Fruit fly (Drosophila melanogaster) whole organism, prepupa: ENCODE results near the gene CG42375.

Experiments
- Blimp-1 ChIP-seq: fragments of 200-800 bp; sonication (Bioruptor generic); optimal IDR thresholded peaks from 3 replicates; lab custom pipeline; 2017; ENCODE audit warnings: missing biosample characterization, missing genetic modification characterization, mild to moderate bottlenecking, moderate library complexity, missing genetic modification reagents
- CG10631 ChIP-seq: fragments of 200-800 bp; sonication (Bioruptor generic); optimal IDR thresholded peaks from 2 replicates; lab custom pipeline; 2016; ENCODE audit warnings: missing biosample characterization, missing genetic modification characterization
- CG15336 ChIP-seq: fragments of 200-800 bp; sonication (Bioruptor generic); IDR thresholded peaks from 2 replicates; pipeline ENCODE4 v1.3.6; 2022; ENCODE audit warnings: missing biosample characterization, missing genetic modification characterization
- CG6163 ChIP-seq: fragments of 200-800 bp; sonication (Bioruptor generic); IDR thresholded peaks from 3 replicates; pipeline ENCODE4 v1.3.6; 2022; ENCODE audit warnings: missing biosample characterization, missing genetic modification characterization
- Hr39 ChIP-seq: fragments of 200-800 bp; sonication (Bioruptor generic); optimal IDR thresholded peaks from 2 replicates; lab custom pipeline; 2016; ENCODE audit warnings: missing biosample characterization, missing genetic modification characterization
- OdsH ChIP-seq: fragments of 200-800 bp; sonication (Bioruptor generic); optimal IDR thresholded peaks from 3 replicates; lab custom pipeline; 2016; ENCODE audit warnings: missing biosample characterization, missing genetic modification characterization
- Sox14 ChIP-seq: fragments of 200-800 bp; sonication (Bioruptor generic); optimal IDR thresholded peaks from 3 replicates; lab custom pipeline; 2016; ENCODE audit warnings: missing biosample characterization, missing genetic modification characterization
- Sox15 ChIP-seq: fragments of 200-800 bp; sonication (Bioruptor generic); optimal IDR thresholded peaks from 3 replicates; lab custom pipeline; 2016; ENCODE audit warnings: missing biosample characterization, missing genetic modification characterization
- acj6 ChIP-seq: fragments of 200-800 bp; sonication (Bioruptor generic); optimal IDR thresholded peaks from 3 replicates; lab custom pipeline; 2016; ENCODE audit warnings: missing biosample characterization, missing genetic modification characterization
- dsx ChIP-seq: fragments of 200-800 bp; optimal IDR thresholded peaks from 3 replicates; lab custom pipeline; 2019; ENCODE audit warnings: missing biosample characterization, mild to moderate bottlenecking, missing genetic modification characterization, moderate library complexity; ENCODE audit not compliant: poor library complexity, severe bottlenecking
- fd59A ChIP-seq: fragments of 200-800 bp; sonication (Bioruptor generic); optimal IDR thresholded peaks from 2 replicates; lab custom pipeline; 2017; ENCODE audit warnings: missing biosample characterization, mild to moderate bottlenecking, missing genetic modification characterization, missing genetic modification reagents
- fd85E ChIP-seq: fragments of 200-800 bp; sonication (Bioruptor generic); optimal IDR thresholded peaks from 3 replicates; lab custom pipeline; 2016; ENCODE audit warnings: missing biosample characterization, missing genetic modification characterization
- net ChIP-seq: fragments of 200-800 bp; sonication (Bioruptor generic); optimal IDR thresholded peaks from 3 replicates; lab custom pipeline; 2016; ENCODE audit warnings: missing biosample characterization, missing genetic modification characterization

DNA sequence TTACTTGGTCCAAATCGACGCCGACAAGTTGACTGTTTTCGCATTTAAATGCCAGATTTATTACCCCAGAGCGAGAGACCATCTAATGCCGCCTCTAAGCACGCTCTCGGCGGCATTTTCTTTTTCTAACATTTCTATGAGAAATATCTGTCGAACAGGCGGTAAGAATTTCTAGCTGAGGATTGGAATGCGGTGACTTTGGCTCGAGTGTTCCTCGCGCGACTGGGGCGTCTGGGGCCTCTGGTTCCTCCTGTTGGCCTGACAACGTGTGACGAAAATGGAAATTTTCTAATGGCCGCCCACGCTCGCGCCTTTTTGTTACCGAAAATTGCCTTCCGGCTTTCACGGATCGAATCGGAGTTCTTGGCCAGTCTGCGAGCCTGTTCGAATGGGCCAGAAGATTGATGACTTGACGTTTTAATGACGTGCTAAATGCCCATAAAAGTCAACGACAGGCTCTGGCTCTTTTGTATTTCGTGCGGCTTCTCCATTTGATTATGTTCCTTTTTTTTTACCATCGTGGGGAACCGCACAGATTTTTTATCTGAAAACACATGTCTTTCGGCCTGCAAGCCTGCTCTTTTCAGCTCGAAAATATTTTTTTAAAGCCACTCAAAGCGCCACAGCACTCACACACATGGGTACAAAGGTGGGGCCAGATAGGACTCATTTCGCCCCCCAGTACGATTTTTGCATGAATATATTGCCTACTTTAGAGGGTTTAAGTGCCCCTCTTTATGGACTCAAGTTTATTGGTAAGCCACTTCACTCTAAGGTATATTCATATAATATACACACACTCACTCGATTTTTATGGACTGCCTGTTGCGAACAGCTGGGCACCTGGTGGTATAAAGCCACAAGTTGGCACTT lies 22.0 kb downstream of the CG42375 start:
- no peak for TF ChIP-seq Blimp-1 (GFP tag; lab: Kevin White, UChicago)
- TF ChIP-seq acj6 (GFP tag; lab: Kevin White, UChicago): no peak
- TF ChIP-seq CG10631 (GFP tag; lab: Kevin White, UChicago): no peak
- TF ChIP-seq net: no peak
- TF ChIP-seq CG6163 (GFP tag; lab: Robert Waterston, UW): no peak
- no peak for TF ChIP-seq fd85E (GFP tag; lab: Kevin White, UChicago)
- TF ChIP-seq Sox14 (GFP tag; lab: Kevin White, UChicago): no peak
- no peak for TF ChIP-seq Hr39 (GFP tag; lab: Kevin White, UChicago)
- no peak for TF ChIP-seq OdsH
- no peak for TF ChIP-seq dsx (GFP tag; lab: Kevin White, UChicago)
- no peak for TF ChIP-seq Sox15 (GFP tag; lab: Kevin White, UChicago)
- no peak for TF ChIP-seq CG15336 (GFP tag; lab: Robert Waterston, UW)
- TF ChIP-seq fd59A: no peak
